Worm (Caenorhabditis elegans): ENCODE data around the gene tag-164.

DNA sequence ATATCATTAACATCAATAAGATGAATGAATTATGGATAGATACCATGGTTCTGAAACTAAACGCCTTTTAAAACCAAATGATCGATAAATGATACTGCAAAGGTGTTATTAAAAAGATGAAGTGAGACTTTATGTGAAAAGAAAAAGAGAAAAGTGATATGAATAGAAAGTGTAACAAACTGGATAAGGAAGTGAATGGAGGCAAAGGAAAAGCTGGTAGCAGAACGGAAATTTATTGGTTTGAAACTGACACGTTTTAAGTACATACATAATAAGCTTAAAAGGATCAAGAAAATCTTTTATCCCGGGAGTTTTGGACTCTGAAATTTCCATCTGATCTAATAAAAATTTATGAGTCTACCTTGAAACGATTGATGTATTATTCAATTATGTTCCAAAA lies 29.7 kb upstream of the tag-164 start, which contains the start of gene bli-5:
- TF ChIP-seq pqm-1 (tag; optimal IDR thresholded peaks at IDR 0.05) (no peak), zag-1 (tag; optimal IDR thresholded peaks at IDR 0.05) (no peak), daf-12 (tag; optimal IDR thresholded peaks at IDR 0.05) (no peak)

Measured in whole organism, L3 larva.